Fruit fly (Drosophila melanogaster): ENCODE data around the gene CG17746.

DNA sequence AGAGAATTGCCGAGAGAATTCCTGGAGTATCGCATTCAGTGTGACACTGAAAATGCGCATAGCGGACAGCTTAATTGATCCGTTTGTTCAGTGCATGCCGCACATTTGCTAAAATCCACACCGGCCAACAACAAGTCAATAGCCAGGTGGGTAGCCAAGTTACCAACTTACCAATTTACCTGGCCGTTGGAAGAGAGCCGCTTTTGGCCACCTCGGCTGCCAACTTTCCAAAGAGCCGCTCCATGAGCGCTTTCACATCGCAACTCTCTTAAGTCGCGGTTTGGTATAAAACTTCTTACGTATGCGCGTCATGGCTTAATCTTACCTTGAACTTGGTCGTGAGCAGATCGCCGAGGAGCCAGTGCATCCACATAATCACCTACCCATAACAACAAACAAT lies 40.6 kb upstream of the CG17746 start, which contains the start of gene CG12017:
- TF ChIP-seq achi (GFP tag; optimal IDR thresholded peaks at IDR 0.05) (no peak), CG15336 (GFP tag; IDR thresholded peaks at IDR 0.05) (no peak), OdsH (GFP tag; optimal IDR thresholded peaks at IDR 0.05) (no peak), CG16779 (tag; optimal IDR thresholded peaks at IDR 0.05) (no peak)
